Fruit fly (Drosophila melanogaster): ENCODE results near the gene CG18558.

CG18558 gene

dm6 chr2L:2844413-2844812 is at the start of gene CG18558:
CG18558 (minus strand) TSS chr2L:2844513.
- no peak for TF ChIP-seq fru (GFP tag; optimal IDR thresholded peaks at IDR 0.05)

- peak; percentile 3 for TF ChIP-seq Dfd (GFP tag; optimal IDR thresholded peaks at IDR 0.05)
- no peak for TF ChIP-seq foxo (GFP tag; optimal IDR thresholded peaks at IDR 0.05)
These were observed 46.9 kb upstream of the CG18558 start for dm6 chr2L:2891200-2891599.

- TF ChIP-seq brk (GFP tag; optimal IDR thresholded peaks at IDR 0.05) (no peak), psq (GFP tag; optimal IDR thresholded peaks at IDR 0.05) (peak; percentile 85), OdsH (GFP tag; optimal IDR thresholded peaks at IDR 0.05) (no peak), Hnf4 (GFP tag; optimal IDR thresholded peaks at IDR 0.05) (no peak), Rel (GFP tag; optimal IDR thresholded peaks at IDR 0.05) (peak; percentile 63), Rel (tag; optimal IDR thresholded peaks at IDR 0.05) (peak; percentile 39), rgr (GFP tag; optimal IDR thresholded peaks at IDR 0.05) (peak; percentile 15), h (GFP tag; optimal IDR thresholded peaks at IDR 0.05) (peak; percentile 5), dl (GFP tag; optimal IDR thresholded peaks at IDR 0.05; ENCODE audit: insufficient read depth in 1 of 2, partially characterized antibody in 2 of 2) (peak; percentile 21 to 76), CG32264 (GFP tag; optimal IDR thresholded peaks at IDR 0.05) (no peak), Dif (GFP tag; optimal IDR thresholded peaks at IDR 0.05; ENCODE audit: partially characterized antibody) (peak; percentile 71)
These were observed 44.6 kb upstream of the CG18558 start for dm6 chr2L:2888859-2889443.

dm6 chr2L:2887760-2888600 is 43.7 kb upstream of the CG18558 start:
- TF ChIP-seq CrebA (GFP tag; optimal IDR thresholded peaks at IDR 0.05; ENCODE audit: borderline replicate concordance), result no peak
- TF ChIP-seq Dif (GFP tag; optimal IDR thresholded peaks at IDR 0.05; ENCODE audit: partially characterized antibody), result no peak
- TF ChIP-seq sage (GFP tag; optimal IDR thresholded peaks at IDR 0.05), result peak; percentile 75
- peak; percentile 12 for TF ChIP-seq rgr (GFP tag; optimal IDR thresholded peaks at IDR 0.05)
- TF ChIP-seq ey (GFP tag; optimal IDR thresholded peaks at IDR 0.05), result no peak
- no peak for TF ChIP-seq pan (optimal IDR thresholded peaks at IDR 0.05)
- no peak for TF ChIP-seq Jra (GFP tag; optimal IDR thresholded peaks at IDR 0.05)
- no peak for TF ChIP-seq Abd-B (GFP tag; optimal IDR thresholded peaks at IDR 0.05)
- TF ChIP-seq usp (GFP tag; optimal IDR thresholded peaks at IDR 0.05), result no peak
- TF ChIP-seq dsf (GFP tag; optimal IDR thresholded peaks at IDR 0.05; ENCODE audit: borderline replicate concordance), result no peak
- TF ChIP-seq CG9705 (GFP tag; optimal IDR thresholded peaks at IDR 0.05), result no peak
- no peak for TF ChIP-seq dmrt93B (GFP tag; optimal IDR thresholded peaks at IDR 0.05)
- TF ChIP-seq h (GFP tag; optimal IDR thresholded peaks at IDR 0.05), result no peak
- no peak for TF ChIP-seq Vsx2 (GFP tag; optimal IDR thresholded peaks at IDR 0.05; ENCODE audit: partially characterized antibody)

- TF ChIP-seq GATAd (GFP tag; optimal IDR thresholded peaks at IDR 0.05) (no peak), OdsH (GFP tag; optimal IDR thresholded peaks at IDR 0.05) (no peak), Mio (GFP tag; optimal IDR thresholded peaks at IDR 0.05) (no peak), fru (GFP tag; optimal IDR thresholded peaks at IDR 0.05) (peak; percentile 92), Hr83 (GFP tag; optimal IDR thresholded peaks at IDR 0.05; ENCODE audit: poor library complexity, severe bottlenecking) (no peak), Abd-B (GFP tag; optimal IDR thresholded peaks at IDR 0.05) (no peak), pan (optimal IDR thresholded peaks at IDR 0.05) (no peak), foxo (GFP tag; optimal IDR thresholded peaks at IDR 0.05) (peak in 1 of 2 experiments; percentile 32), Dif (GFP tag; optimal IDR thresholded peaks at IDR 0.05; ENCODE audit: partially characterized antibody) (peak; percentile 34), sage (GFP tag; optimal IDR thresholded peaks at IDR 0.05) (no peak), Sp1 (GFP tag; optimal IDR thresholded peaks at IDR 0.05) (peak; percentile 11), dl (GFP tag; optimal IDR thresholded peaks at IDR 0.05; ENCODE audit: insufficient read depth in 1 of 2, partially characterized antibody in 2 of 2) (peak in 1 of 2 experiments; percentile 4), sv (GFP tag; optimal IDR thresholded peaks at IDR 0.05) (no peak), Myc (optimal IDR thresholded peaks at IDR 0.05) (no peak), br (GFP tag; optimal IDR thresholded peaks at IDR 0.05) (no peak), usp (GFP tag; optimal IDR thresholded peaks at IDR 0.05) (no peak), Vsx2 (GFP tag; optimal IDR thresholded peaks at IDR 0.05; ENCODE audit: partially characterized antibody) (no peak), woc (GFP tag; optimal IDR thresholded peaks at IDR 0.05) (no peak), Dfd (GFP tag; optimal IDR thresholded peaks at IDR 0.05) (peak; percentile 41), lola (GFP tag; optimal IDR thresholded peaks at IDR 0.05) (no peak), HLH106 (tag; optimal IDR thresholded peaks at IDR 0.05) (no peak), jim (GFP tag; optimal IDR thresholded peaks at IDR 0.05) (no peak), N (GFP tag; optimal IDR thresholded peaks at IDR 0.05) (no peak)
These were observed 42.6 kb upstream of the CG18558 start for dm6 chr2L:2886613-2887537.
